Fruit fly (Drosophila melanogaster): ENCODE data around the gene CG32176.
A peak's percentile ranks its signal among the peaks of the same experiment; 100 is the strongest.

Gene CG32176

DNA sequence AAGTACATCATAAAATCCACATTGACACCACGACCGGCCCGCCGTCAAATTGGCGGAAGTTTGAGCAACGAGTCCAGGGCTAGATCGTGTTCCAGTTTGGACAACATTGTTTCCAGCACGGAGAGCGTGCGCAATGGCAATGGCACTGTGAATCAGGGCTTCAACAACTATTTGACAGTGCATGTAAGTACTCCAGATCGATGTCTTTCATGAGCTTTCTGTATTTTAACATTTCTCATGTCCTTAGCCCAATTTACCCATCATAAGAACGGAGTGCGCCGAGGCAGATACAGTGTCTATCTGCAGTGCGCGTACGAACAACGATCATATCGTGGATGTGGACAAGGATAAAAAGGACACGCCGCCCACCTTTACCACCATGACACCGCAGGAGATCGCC, 40.2 kb downstream of the CG32176 start:
- TF ChIP-seq br (GFP tag; optimal IDR thresholded peaks at IDR 0.05) (no peak), OdsH (GFP tag; optimal IDR thresholded peaks at IDR 0.05) (no peak), rgr (GFP tag; optimal IDR thresholded peaks at IDR 0.05) (no peak), CrebA (GFP tag; optimal IDR thresholded peaks at IDR 0.05; ENCODE audit: borderline replicate concordance) (no peak)

DNA sequence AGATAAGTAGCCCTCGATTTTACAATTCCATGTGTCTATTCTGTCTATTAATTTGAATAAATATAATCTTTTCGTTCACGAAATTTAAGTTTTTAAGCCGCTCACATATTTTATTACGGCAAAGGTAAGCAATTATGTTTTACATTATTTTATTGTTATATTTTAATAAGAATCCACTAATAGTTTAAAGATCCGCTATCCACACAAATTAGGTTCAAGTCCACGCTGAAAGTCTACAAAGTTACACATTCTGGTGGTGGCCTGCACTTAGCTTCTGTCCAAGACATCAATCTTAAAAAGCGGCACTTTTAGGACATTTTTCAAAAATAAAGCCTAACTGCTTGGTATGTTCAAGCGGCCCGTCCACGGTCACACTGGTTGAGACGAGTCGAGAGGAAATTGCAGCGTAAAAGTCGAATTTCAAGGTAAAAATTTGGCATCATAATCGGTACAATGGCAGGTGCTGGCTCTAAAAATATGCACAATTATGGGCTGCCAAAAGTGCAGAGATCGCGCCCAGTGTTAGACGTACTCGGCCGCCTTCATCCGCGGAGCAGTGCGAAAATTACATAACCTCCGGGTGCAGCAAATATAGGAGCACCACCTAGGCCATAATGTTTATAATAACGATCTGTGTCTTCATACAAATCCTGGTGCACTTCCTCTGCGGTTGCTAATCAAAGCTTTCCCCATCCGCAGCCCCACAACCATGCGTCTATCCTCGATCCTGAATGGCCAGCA, 41.2 kb downstream of the CG32176 start, which contains the start of the genes UQCR-Q and CG46525:
Gene UQCR-Q, plus strand, starts transcription at position 51 of the 741 bp plus-strand sequence.
Gene CG46525, plus strand, starts transcription at position 510 of the 741 bp plus-strand sequence.
- TF ChIP-seq Myc (optimal IDR thresholded peaks at IDR 0.05) (peak; percentile 50), h (GFP tag; optimal IDR thresholded peaks at IDR 0.05) (peak; percentile 12), br (GFP tag; optimal IDR thresholded peaks at IDR 0.05) (no peak), brk (GFP tag; optimal IDR thresholded peaks at IDR 0.05) (peak; percentile 13), dl (GFP tag; optimal IDR thresholded peaks at IDR 0.05; ENCODE audit: insufficient read depth in 1 of 2, partially characterized antibody in 2 of 2) (no peak), Dif (GFP tag; optimal IDR thresholded peaks at IDR 0.05; ENCODE audit: partially characterized antibody) (peak; percentile 4), Rel (GFP tag; optimal IDR thresholded peaks at IDR 0.05) (no peak), Rel (tag; optimal IDR thresholded peaks at IDR 0.05) (peak; percentile 27)

DNA sequence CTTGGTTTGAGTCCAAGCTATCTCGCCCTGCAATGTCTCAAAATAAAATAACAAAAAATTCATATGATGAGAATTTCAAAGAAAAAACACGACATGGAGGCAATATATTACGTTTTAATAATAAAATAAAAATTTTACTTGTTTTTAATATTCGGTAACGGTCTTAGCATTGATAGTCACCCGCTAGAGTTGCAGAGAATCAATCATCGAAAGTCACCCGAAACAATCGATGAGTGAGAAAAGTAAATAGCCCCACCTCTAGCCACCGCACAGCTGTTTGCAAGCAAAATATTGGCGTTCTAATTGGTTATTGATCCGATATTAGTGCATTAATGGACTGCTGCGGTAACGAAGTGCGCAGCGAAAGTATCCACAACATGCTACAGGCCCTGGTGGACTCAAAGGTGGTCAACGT, 42.3 kb downstream of the CG32176 start, which contains the start of gene CG34250:
Gene CG34250, plus strand, starts transcription at position 244 of the 415 bp plus-strand sequence.
- TF ChIP-seq sage (GFP tag; optimal IDR thresholded peaks at IDR 0.05), result peak; percentile 50
- no peak for TF ChIP-seq Abd-B (GFP tag; optimal IDR thresholded peaks at IDR 0.05)
- TF ChIP-seq Myc (optimal IDR thresholded peaks at IDR 0.05), result peak; percentile 11
- TF ChIP-seq ey (GFP tag; optimal IDR thresholded peaks at IDR 0.05), result peak; percentile 4
- peak; percentile 30 for TF ChIP-seq OdsH (GFP tag; optimal IDR thresholded peaks at IDR 0.05)
- peak; percentile 40 for TF ChIP-seq HLH106 (tag; optimal IDR thresholded peaks at IDR 0.05)
- TF ChIP-seq tai (GFP tag; optimal IDR thresholded peaks at IDR 0.05), result peak; percentile 64
- TF ChIP-seq Jra (GFP tag; optimal IDR thresholded peaks at IDR 0.05), result peak; percentile 68
- TF ChIP-seq Hnf4 (GFP tag; optimal IDR thresholded peaks at IDR 0.05), result peak; percentile 59
- no peak for TF ChIP-seq dl (GFP tag; optimal IDR thresholded peaks at IDR 0.05; ENCODE audit: insufficient read depth in 1 of 2, partially characterized antibody in 2 of 2)
- TF ChIP-seq Rel (GFP tag; optimal IDR thresholded peaks at IDR 0.05), result no peak
- peak; percentile 7 for TF ChIP-seq Rel (tag; optimal IDR thresholded peaks at IDR 0.05)
- peak in 1 of 2 experiments; percentile 52 for TF ChIP-seq foxo (GFP tag; optimal IDR thresholded peaks at IDR 0.05)
- peak; percentile 67 for TF ChIP-seq dsf (GFP tag; optimal IDR thresholded peaks at IDR 0.05; ENCODE audit: borderline replicate concordance)
- peak; percentile 62 for TF ChIP-seq h (GFP tag; optimal IDR thresholded peaks at IDR 0.05)
- peak; percentile 37 for TF ChIP-seq rgr (GFP tag; optimal IDR thresholded peaks at IDR 0.05)
- TF ChIP-seq brk (GFP tag; optimal IDR thresholded peaks at IDR 0.05), result peak; percentile 72
- TF ChIP-seq Hr83 (GFP tag; optimal IDR thresholded peaks at IDR 0.05; ENCODE audit: poor library complexity, severe bottlenecking), result peak; percentile 13
- TF ChIP-seq psq (GFP tag; optimal IDR thresholded peaks at IDR 0.05), result peak; percentile 29
- TF ChIP-seq Sp1 (GFP tag; optimal IDR thresholded peaks at IDR 0.05), result peak; percentile 19
- peak; percentile 14 for TF ChIP-seq br (GFP tag; optimal IDR thresholded peaks at IDR 0.05)
- TF ChIP-seq CG9705 (GFP tag; optimal IDR thresholded peaks at IDR 0.05), result no peak
- peak; percentile 24 for TF ChIP-seq fru (GFP tag; optimal IDR thresholded peaks at IDR 0.05)
- TF ChIP-seq GATAd (GFP tag; optimal IDR thresholded peaks at IDR 0.05), result no peak
- no peak for TF ChIP-seq CrebA (GFP tag; optimal IDR thresholded peaks at IDR 0.05; ENCODE audit: borderline replicate concordance)

DNA sequence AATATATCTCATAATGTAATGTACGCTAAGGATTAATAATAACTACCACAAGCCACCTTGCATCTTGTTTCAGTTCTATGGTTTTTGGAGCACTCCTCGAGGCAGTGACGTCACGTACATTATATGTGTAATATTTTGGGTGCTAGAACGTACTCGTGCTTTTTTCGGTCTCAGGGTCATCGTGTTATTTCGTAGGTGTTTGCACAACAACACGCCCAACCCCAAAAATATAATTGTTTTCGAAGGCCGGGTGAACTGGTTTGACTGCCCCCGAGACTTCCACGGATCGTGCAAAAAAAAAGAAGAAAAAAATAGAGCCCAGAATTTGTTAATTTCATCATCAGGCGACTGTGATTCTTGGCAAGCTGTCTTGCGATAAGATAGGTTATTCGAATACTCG, 42.8 kb downstream of the CG32176 start:
- TF ChIP-seq fru (GFP tag; optimal IDR thresholded peaks at IDR 0.05) (no peak), Abd-B (GFP tag; optimal IDR thresholded peaks at IDR 0.05) (no peak), CG9705 (GFP tag; optimal IDR thresholded peaks at IDR 0.05) (no peak), rgr (GFP tag; optimal IDR thresholded peaks at IDR 0.05) (no peak), sage (GFP tag; optimal IDR thresholded peaks at IDR 0.05) (no peak)

DNA sequence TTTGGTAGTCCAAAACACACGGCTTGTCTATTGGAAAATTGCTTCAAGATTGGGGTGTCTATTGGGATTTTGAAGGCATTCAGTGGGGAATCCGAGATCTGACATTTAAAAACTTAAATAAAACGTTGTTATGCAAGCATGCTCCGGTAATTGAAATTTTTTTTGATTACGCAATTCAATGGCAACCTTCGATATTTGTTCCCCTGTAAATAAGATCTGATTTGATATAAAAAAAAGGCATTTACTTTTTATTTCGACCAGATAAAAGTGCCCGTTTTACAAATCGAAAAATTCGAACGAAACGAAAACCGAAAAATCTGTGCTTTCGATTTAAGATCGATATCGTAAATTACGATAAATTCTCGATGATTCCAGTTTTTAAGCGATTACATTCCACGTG, 45.2 kb downstream of the CG32176 start, which contains the start of the genes CG13733 and qjt:
Gene CG13733, minus strand, starts transcription at position 101 of the 400 bp plus-strand sequence.
Gene qjt, plus strand, starts transcription at position 271 of the 400 bp plus-strand sequence.
- TF ChIP-seq Abd-B (GFP tag; optimal IDR thresholded peaks at IDR 0.05), result no peak
- no peak for TF ChIP-seq usp (GFP tag; optimal IDR thresholded peaks at IDR 0.05)

Measured in whole organism, wandering third instar larva.